Worm (Caenorhabditis elegans) whole organism, L2 larva: ENCODE data around the gene mmaa-1.

Experiments
- C34F6.9 ChIP-seq: fragments of 150-350 bp; optimal IDR thresholded peaks from 2 replicates; lab custom pipeline; 2014; ENCODE audit warnings: missing biosample characterization, missing genetic modification characterization
- F13H6.1 ChIP-seq: sonication (generic microtip); optimal IDR thresholded peaks from 2 replicates; lab custom pipeline; 2016; ENCODE audit warnings: missing genetic modification characterization, missing compliant biosample characterization
- Y55F3AM.14 ChIP-seq: fragments of 200-800 bp; sonication (Bioruptor generic); optimal IDR thresholded peaks from 2 replicates; lab custom pipeline; 2018; ENCODE audit warnings: mild to moderate bottlenecking, missing genetic modification characterization, missing compliant biosample characterization
- alr-1 ChIP-seq: fragments of 150-350 bp; optimal IDR thresholded peaks from 2 replicates; lab custom pipeline; 2014; ENCODE audit warnings: missing biosample characterization, missing genetic modification characterization
- ama-1 ChIP-seq: fragments of 150-350 bp; optimal IDR thresholded peaks from 2 replicates; lab custom pipeline; 2018; ENCODE audit warnings: inconsistent platforms
- blmp-1 ChIP-seq: sonication (generic microtip); optimal IDR thresholded peaks from 2 replicates; lab custom pipeline; 2017; ENCODE audit warnings: missing genetic modification characterization, mild to moderate bottlenecking, missing compliant biosample characterization, antibody characterized with exemption, moderate library complexity; ENCODE audit not compliant: insufficient read depth
- ceh-16 ChIP-seq: fragments of 150-350 bp; optimal IDR thresholded peaks from 2 replicates; lab custom pipeline; 2014; ENCODE audit warnings: missing biosample characterization, missing genetic modification characterization
- ceh-82 ChIP-seq: fragments of 150-350 bp; optimal IDR thresholded peaks from 2 replicates; lab custom pipeline; 2014; ENCODE audit warnings: missing biosample characterization, missing genetic modification characterization
- crh-2 ChIP-seq: sonication (generic microtip); optimal IDR thresholded peaks from 2 replicates; lab custom pipeline; 2017; ENCODE audit warnings: missing biosample characterization, missing genetic modification characterization
- dmd-4 ChIP-seq: sonication (generic microtip); optimal IDR thresholded peaks from 2 replicates; lab custom pipeline; 2017; ENCODE audit warnings: missing biosample characterization, missing genetic modification characterization
- egl-27 ChIP-seq: sonication (generic microtip); optimal IDR thresholded peaks from 3 replicates; lab custom pipeline; 2017; ENCODE audit warnings: missing biosample characterization, missing genetic modification reagents, missing genetic modification characterization
- elt-1 ChIP-seq: fragments of 150-350 bp; optimal IDR thresholded peaks from 2 replicates; lab custom pipeline; 2014; ENCODE audit warnings: missing biosample characterization, missing genetic modification characterization
- elt-3 ChIP-seq: sonication (generic microtip); optimal IDR thresholded peaks from 2 replicates; lab custom pipeline; 2017; ENCODE audit warnings: missing biosample characterization, missing genetic modification characterization
- fos-1 ChIP-seq: fragments of 150-350 bp; optimal IDR thresholded peaks from 2 replicates; lab custom pipeline; 2014; ENCODE audit warnings: missing biosample characterization, missing genetic modification characterization
- gmeb-1 ChIP-seq: fragments of 150-350 bp; optimal IDR thresholded peaks from 2 replicates; lab custom pipeline; 2014; ENCODE audit warnings: missing biosample characterization, missing genetic modification characterization
- lin-11 ChIP-seq: fragments of 150-350 bp; sonication (generic microtip); optimal IDR thresholded peaks from 2 replicates; lab custom pipeline; 2014; ENCODE audit warnings: missing biosample characterization, missing genetic modification characterization, inconsistent platforms, mixed read lengths
- lin-13 ChIP-seq: fragments of 150-350 bp; optimal IDR thresholded peaks from 2 replicates; lab custom pipeline; 2014; ENCODE audit warnings: missing biosample characterization, missing genetic modification reagents, missing genetic modification characterization
- lin-39 ChIP-seq: fragments of 150-350 bp; optimal IDR thresholded peaks from 2 replicates; lab custom pipeline; 2014; ENCODE audit warnings: missing biosample characterization, missing genetic modification reagents, missing genetic modification characterization
- lsy-2 ChIP-seq, 2 experiments: fragments of 150-350 bp in 1 of 2; sonication (generic microtip) in 1 of 2; optimal IDR thresholded peaks; 2 replicates each; lab custom pipeline; 2014 to 2017; ENCODE audit warnings: missing biosample characterization in 2 of 2, missing genetic modification characterization in 2 of 2
- mbf-1 ChIP-seq: sonication (generic microtip); optimal IDR thresholded peaks from 2 replicates; lab custom pipeline; 2017; ENCODE audit warnings: missing biosample characterization, missing genetic modification characterization
- mdl-1 ChIP-seq, 2 experiments: fragments of 150-350 bp in 1 of 2; sonication (generic microtip) in 1 of 2; optimal IDR thresholded peaks; 2 replicates each; lab custom pipeline; 2017; ENCODE audit warnings: missing biosample characterization in 2 of 2, missing genetic modification characterization in 2 of 2
- nhr-10 ChIP-seq: sonication (generic microtip); optimal IDR thresholded peaks from 2 replicates; lab custom pipeline; 2017; ENCODE audit warnings: missing biosample characterization, missing genetic modification characterization
- nhr-11 ChIP-seq: fragments of 150-350 bp; optimal IDR thresholded peaks from 2 replicates; lab custom pipeline; 2014; ENCODE audit warnings: missing biosample characterization, missing genetic modification characterization
- nhr-12 ChIP-seq: fragments of 150-350 bp; optimal IDR thresholded peaks from 2 replicates; lab custom pipeline; 2014; ENCODE audit warnings: missing biosample characterization, missing genetic modification characterization
- nhr-129 ChIP-seq: fragments of 150-350 bp; optimal IDR thresholded peaks from 2 replicates; lab custom pipeline; 2014; ENCODE audit warnings: missing biosample characterization, missing genetic modification characterization
- nhr-21 ChIP-seq: fragments of 150-350 bp; optimal IDR thresholded peaks from 2 replicates; lab custom pipeline; 2014; ENCODE audit warnings: missing biosample characterization, missing genetic modification characterization
- nhr-23 ChIP-seq: fragments of 150-350 bp; optimal IDR thresholded peaks from 2 replicates; lab custom pipeline; 2014; ENCODE audit warnings: missing biosample characterization, missing genetic modification reagents, missing genetic modification characterization
- nhr-237 ChIP-seq: fragments of 150-350 bp; optimal IDR thresholded peaks from 2 replicates; lab custom pipeline; 2014; ENCODE audit warnings: missing biosample characterization, missing genetic modification characterization
- nhr-25 ChIP-seq: fragments of 150-350 bp; sonication (generic microtip); optimal IDR thresholded peaks from 3 replicates; lab custom pipeline; 2014; ENCODE audit warnings: missing biosample characterization, missing genetic modification characterization
- nhr-77 ChIP-seq: fragments of 150-350 bp; optimal IDR thresholded peaks from 2 replicates; lab custom pipeline; 2014; ENCODE audit warnings: missing biosample characterization, missing genetic modification characterization
- sem-4 ChIP-seq: fragments of 150-350 bp; optimal IDR thresholded peaks from 2 replicates; lab custom pipeline; 2014; ENCODE audit warnings: missing biosample characterization, missing genetic modification reagents, missing genetic modification characterization
- sma-3 ChIP-seq: sonication (generic microtip); optimal IDR thresholded peaks from 2 replicates; lab custom pipeline; 2016; ENCODE audit warnings: missing genetic modification reagents, missing genetic modification characterization, missing compliant biosample characterization
- sma-9 ChIP-seq, 2 experiments: fragments of 150-350 bp in 1 of 2; sonication (generic microtip) in 1 of 2; optimal IDR thresholded peaks; 2 replicates each; lab custom pipeline; 2014 to 2016; ENCODE audit warnings: missing genetic modification characterization in 2 of 2, mild to moderate bottlenecking in 1 of 2, missing biosample characterization in 1 of 2, missing compliant biosample characterization in 1 of 2, missing genetic modification reagents in 1 of 2, moderate library complexity in 1 of 2
- snpc-4 ChIP-seq: fragments of 150-350 bp; optimal IDR thresholded peaks from 2 replicates; lab custom pipeline; 2014; ENCODE audit warnings: missing biosample characterization, missing genetic modification characterization
- unc-39 ChIP-seq: fragments of 150-350 bp; optimal IDR thresholded peaks from 2 replicates; lab custom pipeline; 2014; ENCODE audit warnings: missing biosample characterization, missing genetic modification characterization
- unc-55 ChIP-seq: fragments of 150-350 bp; sonication (generic microtip); optimal IDR thresholded peaks from 3 replicates; lab custom pipeline; 2014; ENCODE audit warnings: missing biosample characterization, missing genetic modification reagents, missing genetic modification characterization
- unc-62 ChIP-seq: fragments of 150-350 bp; optimal IDR thresholded peaks from 2 replicates; lab custom pipeline; 2014; ENCODE audit warnings: missing biosample characterization, missing genetic modification reagents, missing genetic modification characterization
- ztf-11 ChIP-seq: sonication (generic microtip); optimal IDR thresholded peaks from 2 replicates; lab custom pipeline; 2017; ENCODE audit warnings: missing biosample characterization, missing genetic modification characterization
- ztf-4 ChIP-seq: fragments of 150-350 bp; optimal IDR thresholded peaks from 2 replicates; lab custom pipeline; 2014; ENCODE audit warnings: missing biosample characterization, missing genetic modification characterization

The mmaa-1 gene

ce11 chrII:7075564-7076228, 25.3 kb downstream of the mmaa-1 start, which contains the start of gene T02G5.7:
T02G5.7 (plus strand) TSS chrII:7075614.
- peak in 1 of 2 experiments; percentile 8 for TF ChIP-seq lsy-2 (tag; optimal IDR thresholded peaks at IDR 0.05; lab: Kevin White, UChicago)
- TF ChIP-seq C34F6.9 (tag; lab: Kevin White, UChicago) = no peak

- TF ChIP-seq nhr-11 (tag; lab: Kevin White, UChicago) (no peak), lin-13 (GFP tag; lab: Kevin White, UChicago) (no peak), ceh-82 (no peak), ama-1 (lab: Kevin White, UChicago) (no peak), nhr-23 (no peak), sma-3 (GFP tag; lab: Kevin White, UChicago) (no peak), alr-1 (tag; lab: Kevin White, UChicago) (no peak), nhr-237 (no peak), nhr-21 (no peak), sma-9 (GFP tag; optimal IDR thresholded peaks at IDR 0.05; lab: Kevin White, UChicago) (no peak), sma-9 (tag; optimal IDR thresholded peaks at IDR 0.05; lab: Kevin White, UChicago) (no peak), egl-27 (tag; lab: Kevin White, UChicago) (no peak), nhr-10 (tag; lab: Kevin White, UChicago) (no peak), nhr-25 (tag; lab: Kevin White, UChicago) (no peak)
These were observed 27.4 kb downstream of the mmaa-1 start, which contains the start of gene kat-1 for ce11 chrII:7073537-7073913. kat-1 (plus strand) TSS chrII:7073814.

ce11 chrII:7072590-7073536, 28.1 kb downstream of the mmaa-1 start:
- TF ChIP-seq elt-3 (tag; lab: Kevin White, UChicago) (no peak), fos-1 (peak; percentile 24), unc-39 (no peak), sma-3 (GFP tag; lab: Kevin White, UChicago) (peak; percentile 73), ztf-4 (tag; lab: Kevin White, UChicago) (peak; percentile 2), C34F6.9 (tag; lab: Kevin White, UChicago) (peak; percentile 96), F13H6.1 (tag; lab: Kevin White, UChicago) (peak; percentile 55), lin-39 (tag; lab: Kevin White, UChicago) (no peak), gmeb-1 (tag; lab: Kevin White, UChicago) (peak; percentile 50), nhr-21 (peak; percentile 12), lin-13 (GFP tag; lab: Kevin White, UChicago) (peak; percentile 41), nhr-77 (tag; lab: Kevin White, UChicago) (no peak), nhr-129 (tag; lab: Kevin White, UChicago) (peak; percentile 70), lsy-2 (tag; optimal IDR thresholded peaks at IDR 0.05; lab: Kevin White, UChicago) (peak; percentile 14 to 83), dmd-4 (tag; lab: Kevin White, UChicago) (no peak), crh-2 (peak; percentile 42), unc-55 (GFP tag; lab: Kevin White, UChicago) (peak; percentile 77), nhr-11 (tag; lab: Kevin White, UChicago) (peak; percentile 57), mdl-1 (tag; optimal IDR thresholded peaks at IDR 0.05; lab: Kevin White, UChicago) (peak in 1 of 2 experiments; percentile 23), sma-9 (GFP tag; optimal IDR thresholded peaks at IDR 0.05; lab: Kevin White, UChicago) (peak; percentile 76), sma-9 (tag; optimal IDR thresholded peaks at IDR 0.05; lab: Kevin White, UChicago) (no peak)

ce11 chrII:7072315-7072589, 28.7 kb downstream of the mmaa-1 start, which contains the start of gene kars-1:
kars-1 (minus strand) TSS chrII:7072415.
- TF ChIP-seq nhr-12 (tag; lab: Kevin White, UChicago) (no peak), unc-39 (no peak), sem-4 (tag; lab: Kevin White, UChicago) (no peak), Y55F3AM.14 (GFP tag; lab: Kevin White, UChicago) (no peak), blmp-1 (tag; lab: Kevin White, UChicago) (no peak), nhr-23 (no peak), nhr-237 (no peak), unc-62 (GFP tag; lab: Kevin White, UChicago) (no peak), lin-11 (tag; lab: Kevin White, UChicago) (no peak), fos-1 (no peak), elt-3 (tag; lab: Kevin White, UChicago) (no peak), mbf-1 (tag; lab: Kevin White, UChicago) (no peak), nhr-10 (tag; lab: Kevin White, UChicago) (no peak), lin-13 (GFP tag; lab: Kevin White, UChicago) (no peak), snpc-4 (no peak), ceh-16 (tag; lab: Kevin White, UChicago) (no peak), sma-9 (GFP tag; optimal IDR thresholded peaks at IDR 0.05; lab: Kevin White, UChicago) (no peak), sma-9 (tag; optimal IDR thresholded peaks at IDR 0.05; lab: Kevin White, UChicago) (no peak), elt-1 (tag; lab: Kevin White, UChicago) (no peak), ztf-11 (tag; lab: Kevin White, UChicago) (no peak)
- TF ChIP-seq, all 48 proteins: peak for 0
